Worm (Caenorhabditis elegans): ENCODE results near the gene pap-1.

pap-1 gene

ce11 chrV:10471007-10471406 lies 29.2 kb downstream of the pap-1 start:
- TF ChIP-seq nhr-28 (tag; optimal IDR thresholded peaks at IDR 0.05) = no peak
- peak; percentile 21 for TF ChIP-seq ama-1 (optimal IDR thresholded peaks at IDR 0.05)
- peak; percentile 13 for TF ChIP-seq pha-4 (tag; optimal IDR thresholded peaks at IDR 0.05)

ce11 chrV:10472901-10473774 lies 31.4 kb downstream of the pap-1 start:
- TF ChIP-seq nhr-23 (tag; optimal IDR thresholded peaks at IDR 0.05) = no peak
- no peak for TF ChIP-seq daf-12 (tag; optimal IDR thresholded peaks at IDR 0.05)
- peak; percentile 1 for TF ChIP-seq egl-5 (tag; optimal IDR thresholded peaks at IDR 0.05)
- no peak for TF ChIP-seq fkh-10 (GFP tag; optimal IDR thresholded peaks at IDR 0.05)
- TF ChIP-seq elt-1 (tag; optimal IDR thresholded peaks at IDR 0.05) = no peak
- no peak for TF ChIP-seq ZK546.5 (tag; optimal IDR thresholded peaks at IDR 0.05)
- TF ChIP-seq ama-1 (optimal IDR thresholded peaks at IDR 0.05) = peak; percentile 85

DNA sequence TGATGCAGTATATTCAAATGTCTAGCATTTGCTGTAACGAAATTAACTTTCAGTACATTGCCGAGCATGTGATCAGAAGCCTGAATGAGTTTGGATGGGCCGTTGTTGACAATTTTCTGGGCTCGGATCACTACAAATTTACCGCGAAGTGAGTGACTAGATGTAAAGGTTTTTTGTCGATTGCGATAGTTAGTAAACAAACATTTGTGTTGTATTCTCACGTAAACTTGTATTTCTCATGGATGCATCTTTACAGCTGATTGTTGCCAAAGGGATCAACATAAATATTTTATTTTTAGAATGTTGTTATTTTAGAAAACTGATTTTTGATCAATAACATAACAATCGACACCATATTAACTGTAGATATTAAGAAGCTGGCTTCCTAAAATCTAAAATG lies 32.3 kb downstream of the pap-1 start:
- TF ChIP-seq pha-4 (tag; optimal IDR thresholded peaks at IDR 0.05) (peak; percentile 64), nhr-25 (tag; optimal IDR thresholded peaks at IDR 0.05) (no peak)

ce11 chrV:10475421-10475820 lies 33.6 kb downstream of the pap-1 start:
- TF ChIP-seq R02D3.7 (tag; optimal IDR thresholded peaks at IDR 0.05) (no peak), aly-2 (tag; optimal IDR thresholded peaks at IDR 0.05) (no peak), fos-1 (tag; optimal IDR thresholded peaks at IDR 0.05) (no peak), pha-4 (tag; optimal IDR thresholded peaks at IDR 0.05) (no peak), fkh-2 (tag; optimal IDR thresholded peaks at IDR 0.05) (no peak), snpc-4 (tag; optimal IDR thresholded peaks at IDR 0.05) (no peak), nhr-237 (tag; optimal IDR thresholded peaks at IDR 0.05) (no peak), nfya-1 (tag; optimal IDR thresholded peaks at IDR 0.05; ENCODE audit: insufficient read depth) (no peak), ztf-4 (tag; optimal IDR thresholded peaks at IDR 0.05) (no peak), ceh-16 (tag; optimal IDR thresholded peaks at IDR 0.05) (no peak), egl-27 (tag; optimal IDR thresholded peaks at IDR 0.05) (no peak)

DNA sequence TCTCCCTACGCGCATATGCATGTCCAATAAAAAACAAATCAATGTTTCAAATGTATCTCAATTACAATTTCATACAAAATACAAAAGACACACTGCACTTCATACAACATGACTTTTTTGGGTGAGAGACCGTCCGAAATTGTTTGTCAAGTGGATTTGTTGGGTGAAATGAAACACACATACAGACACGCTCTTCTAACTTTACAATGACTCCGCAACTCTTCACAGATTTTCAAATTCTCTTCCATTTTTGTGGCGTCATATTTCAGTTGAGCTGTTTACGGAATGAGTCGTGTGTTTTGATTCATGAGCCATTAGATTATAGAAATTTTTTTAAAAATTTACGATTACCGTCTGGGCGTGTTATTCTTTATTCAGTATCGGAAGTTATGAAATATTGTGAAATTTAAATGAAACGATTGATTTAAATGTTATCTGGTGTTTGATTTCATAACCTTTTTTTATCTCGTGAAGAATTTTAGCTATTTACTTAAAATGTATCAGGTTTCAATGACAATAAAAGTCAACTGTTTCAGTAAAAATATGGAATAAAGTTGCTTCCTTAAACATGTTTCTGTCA lies 35.2 kb downstream of the pap-1 start:
- no peak for TF ChIP-seq unc-39 (tag; optimal IDR thresholded peaks at IDR 0.05)
- peak in 1 of 2 experiments; percentile 22 for TF ChIP-seq eor-1 (tag; optimal IDR thresholded peaks at IDR 0.05)
- peak; percentile 46 for TF ChIP-seq pha-4 (tag; optimal IDR thresholded peaks at IDR 0.05)
- TF ChIP-seq R02D3.7 (tag; optimal IDR thresholded peaks at IDR 0.05) = no peak
- TF ChIP-seq nhr-28 (tag; optimal IDR thresholded peaks at IDR 0.05) = no peak
- no peak for TF ChIP-seq ZK546.5 (tag; optimal IDR thresholded peaks at IDR 0.05)
- no peak for TF ChIP-seq ceh-9 (tag; optimal IDR thresholded peaks at IDR 0.05)
- no peak for TF ChIP-seq ceh-28 (tag; optimal IDR thresholded peaks at IDR 0.05)
- peak; percentile 95 for TF ChIP-seq ama-1 (optimal IDR thresholded peaks at IDR 0.05)
- no peak for TF ChIP-seq mdl-1 (tag; optimal IDR thresholded peaks at IDR 0.05)

DNA sequence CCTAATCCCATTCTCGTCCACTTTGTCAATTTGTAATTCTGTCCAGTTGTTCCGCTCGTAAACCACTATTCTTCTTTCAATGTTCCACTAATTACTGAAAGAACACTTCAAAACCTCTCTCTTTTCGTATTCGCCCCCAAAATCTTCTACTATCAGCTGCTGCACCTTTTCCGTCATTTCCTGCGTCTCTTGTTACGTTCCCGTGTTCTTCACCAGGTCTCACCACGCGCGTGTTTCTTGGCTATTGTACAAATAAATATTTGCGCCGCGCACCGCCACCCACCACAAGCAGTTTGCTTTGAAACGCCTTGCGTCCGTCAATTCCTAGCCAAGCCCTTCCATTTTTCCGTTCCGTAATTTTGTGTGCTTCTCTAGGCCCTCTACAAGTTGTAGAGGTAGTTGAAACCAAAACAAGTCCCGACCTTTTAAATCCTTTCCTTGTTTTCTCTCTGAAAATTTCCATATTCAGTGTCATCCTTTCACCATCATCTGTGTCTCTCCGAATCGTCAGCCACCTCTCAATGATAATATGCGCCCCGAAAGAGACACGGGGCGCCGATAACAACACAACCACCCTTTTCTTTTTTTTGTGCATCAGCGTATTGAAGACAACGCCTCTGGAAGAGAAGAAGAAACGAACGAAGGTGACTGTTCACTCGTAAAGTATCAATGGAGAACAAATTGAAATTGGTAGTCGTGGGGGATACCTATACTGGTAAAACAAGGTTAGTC lies 36.5 kb downstream of the pap-1 start, which contains the start of the genes crp-1 and Y32F6B.9:
TSS of gene crp-1 (plus strand) at position 468 of the 732 bp plus-strand sequence.
TSS of gene Y32F6B.9 (plus strand) at position 603 of the 732 bp plus-strand sequence.
- TF ChIP-seq nhr-28 (tag; optimal IDR thresholded peaks at IDR 0.05) (no peak), sea-2 (GFP tag; optimal IDR thresholded peaks at IDR 0.05) (no peak), lsy-12 (tag; optimal IDR thresholded peaks at IDR 0.05) (no peak), pha-4 (tag; optimal IDR thresholded peaks at IDR 0.05) (peak; percentile 7), ama-1 (optimal IDR thresholded peaks at IDR 0.05) (no peak), lin-15B (tag; optimal IDR thresholded peaks at IDR 0.05) (no peak), nhr-11 (tag; optimal IDR thresholded peaks at IDR 0.05) (no peak), ztf-4 (tag; optimal IDR thresholded peaks at IDR 0.05) (no peak), nhr-12 (tag; optimal IDR thresholded peaks at IDR 0.05) (no peak), pqm-1 (tag; optimal IDR thresholded peaks at IDR 0.05) (peak; percentile 15), jun-1 (tag; optimal IDR thresholded peaks at IDR 0.05) (no peak), unc-39 (tag; optimal IDR thresholded peaks at IDR 0.05) (no peak), skn-1 (tag; optimal IDR thresholded peaks at IDR 0.05) (no peak), fkh-10 (GFP tag; optimal IDR thresholded peaks at IDR 0.05) (no peak), elt-2 (tag; optimal IDR thresholded peaks at IDR 0.05) (peak; percentile 27), ceh-9 (tag; optimal IDR thresholded peaks at IDR 0.05) (no peak)

All from whole organism, L3 larva.